Fruit fly (Drosophila melanogaster) whole organism, prepupa: ENCODE data around the gene Orp8.

Source experiments
- Blimp-1 ChIP-seq: fragments of 200-800 bp; sonication (Bioruptor generic); optimal IDR thresholded peaks from 3 replicates; lab custom pipeline; 2017; ENCODE audit warnings: missing biosample characterization, missing genetic modification characterization, mild to moderate bottlenecking, moderate library complexity, missing genetic modification reagents
- CG10631 ChIP-seq: fragments of 200-800 bp; sonication (Bioruptor generic); optimal IDR thresholded peaks from 2 replicates; lab custom pipeline; 2016; ENCODE audit warnings: missing biosample characterization, missing genetic modification characterization
- CG11762 ChIP-seq: fragments of 200-800 bp; sonication (Bioruptor generic); optimal IDR thresholded peaks from 3 replicates; lab custom pipeline; 2016; ENCODE audit warnings: missing biosample characterization, missing genetic modification characterization; ENCODE audit not compliant: insufficient read depth
- CG11902 ChIP-seq: fragments of 200-800 bp; sonication (Bioruptor generic); optimal IDR thresholded peaks from 3 replicates; lab custom pipeline; 2016; ENCODE audit warnings: missing biosample characterization, missing genetic modification characterization
- CG15336 ChIP-seq: fragments of 200-800 bp; sonication (Bioruptor generic); IDR thresholded peaks from 2 replicates; pipeline ENCODE4 v1.3.6; 2022; ENCODE audit warnings: missing biosample characterization, missing genetic modification characterization
- CG1621 ChIP-seq: fragments of 200-800 bp; sonication (Bioruptor generic); optimal IDR thresholded peaks from 3 replicates; lab custom pipeline; 2018; ENCODE audit warnings: missing biosample characterization, mild to moderate bottlenecking, missing genetic modification characterization
- CG16779 ChIP-seq: fragments of 200-800 bp; sonication (Bioruptor generic); optimal IDR thresholded peaks from 3 replicates; lab custom pipeline; 2017; ENCODE audit warnings: missing biosample characterization, mild to moderate bottlenecking, missing genetic modification characterization
- CG31627 ChIP-seq: fragments of 200-800 bp; sonication (Bioruptor generic); optimal IDR thresholded peaks from 3 replicates; lab custom pipeline; 2016; ENCODE audit warnings: missing biosample characterization, missing genetic modification characterization
- CG32006 ChIP-seq: fragments of 200-800 bp; sonication (Bioruptor generic); optimal IDR thresholded peaks from 3 replicates; lab custom pipeline; 2017; ENCODE audit warnings: missing biosample characterization, mild to moderate bottlenecking, missing genetic modification characterization
- CG3919 ChIP-seq: fragments of 200-800 bp; sonication (Bioruptor generic); optimal IDR thresholded peaks from 3 replicates; lab custom pipeline; 2016; ENCODE audit warnings: missing biosample characterization, missing genetic modification characterization
- CG4318 ChIP-seq: fragments of 200-800 bp; sonication (Bioruptor generic); optimal IDR thresholded peaks from 3 replicates; lab custom pipeline; 2017; ENCODE audit warnings: missing biosample characterization, mild to moderate bottlenecking, missing genetic modification characterization
- CG6163 ChIP-seq: fragments of 200-800 bp; sonication (Bioruptor generic); IDR thresholded peaks from 3 replicates; pipeline ENCODE4 v1.3.6; 2022; ENCODE audit warnings: missing biosample characterization, missing genetic modification characterization
- CG6792 ChIP-seq: fragments of 200-800 bp; sonication (Bioruptor generic); optimal IDR thresholded peaks from 3 replicates; lab custom pipeline; 2016; ENCODE audit warnings: missing biosample characterization, missing genetic modification characterization
- CG6808 ChIP-seq: fragments of 200-800 bp; sonication (Bioruptor generic); optimal IDR thresholded peaks from 3 replicates; lab custom pipeline; 2017; ENCODE audit warnings: missing biosample characterization, missing genetic modification characterization, mild to moderate bottlenecking, moderate library complexity, missing genetic modification reagents
- CG6854 ChIP-seq: fragments of 200-800 bp; sonication (Bioruptor generic); optimal IDR thresholded peaks from 2 replicates; lab custom pipeline; 2017; ENCODE audit warnings: missing biosample characterization, mild to moderate bottlenecking, missing genetic modification characterization
- CG7368 ChIP-seq: fragments of 200-800 bp; sonication (Bioruptor generic); optimal IDR thresholded peaks from 3 replicates; lab custom pipeline; 2016; ENCODE audit warnings: missing biosample characterization, missing genetic modification characterization
- CG8119 ChIP-seq: fragments of 200-800 bp; sonication (Bioruptor generic); IDR thresholded peaks from 3 replicates; pipeline ENCODE4 v1.3.6; 2022; ENCODE audit warnings: missing biosample characterization, missing genetic modification characterization
- CG8632 ChIP-seq: fragments of 200-800 bp; sonication (Bioruptor generic); optimal IDR thresholded peaks from 3 replicates; lab custom pipeline; 2016; ENCODE audit warnings: missing biosample characterization, missing genetic modification characterization
- CG9139 ChIP-seq: fragments of 200-800 bp; sonication (Bioruptor generic); optimal IDR thresholded peaks from 3 replicates; lab custom pipeline; 2017; ENCODE audit warnings: missing biosample characterization, mild to moderate bottlenecking, missing genetic modification characterization
- Eip93F ChIP-seq: fragments of 200-800 bp; sonication (Bioruptor generic); optimal IDR thresholded peaks from 2 replicates; lab custom pipeline; 2016; ENCODE audit warnings: missing biosample characterization, mild to moderate bottlenecking, missing genetic modification characterization
- Ets21C ChIP-seq: fragments of 200-800 bp; sonication (Bioruptor generic); optimal IDR thresholded peaks from 3 replicates; lab custom pipeline; 2016; ENCODE audit warnings: missing biosample characterization, missing genetic modification characterization
- Ets96B ChIP-seq: fragments of 200-800 bp; optimal IDR thresholded peaks from 2 replicates; lab custom pipeline; 2019; ENCODE audit warnings: missing biosample characterization, mild to moderate bottlenecking, missing genetic modification characterization, moderate library complexity
- Hr38 ChIP-seq: sonication (Bioruptor generic); optimal IDR thresholded peaks from 2 replicates; lab custom pipeline; 2016; ENCODE audit warnings: missing biosample characterization, missing genetic modification characterization
- Hr39 ChIP-seq: fragments of 200-800 bp; sonication (Bioruptor generic); optimal IDR thresholded peaks from 2 replicates; lab custom pipeline; 2016; ENCODE audit warnings: missing biosample characterization, missing genetic modification characterization
- Hr4 ChIP-seq: fragments of 200-800 bp; sonication (Bioruptor generic); optimal IDR thresholded peaks from 3 replicates; lab custom pipeline; 2016; ENCODE audit warnings: missing biosample characterization, missing genetic modification characterization
- Lpt ChIP-seq: fragments of 200-800 bp; sonication (Bioruptor generic); optimal IDR thresholded peaks from 3 replicates; lab custom pipeline; 2016; ENCODE audit warnings: missing biosample characterization, missing genetic modification characterization
- OdsH ChIP-seq: fragments of 200-800 bp; sonication (Bioruptor generic); optimal IDR thresholded peaks from 3 replicates; lab custom pipeline; 2016; ENCODE audit warnings: missing biosample characterization, missing genetic modification characterization
- Smox ChIP-seq: fragments of 200-800 bp; sonication (Bioruptor generic); optimal IDR thresholded peaks from 3 replicates; lab custom pipeline; 2016; ENCODE audit warnings: missing biosample characterization, missing genetic modification characterization
- Sox102F ChIP-seq: fragments of 200-800 bp; sonication (Bioruptor generic); optimal IDR thresholded peaks from 2 replicates; lab custom pipeline; 2016; ENCODE audit warnings: missing biosample characterization, mild to moderate bottlenecking, missing genetic modification characterization
- Sox14 ChIP-seq: fragments of 200-800 bp; sonication (Bioruptor generic); optimal IDR thresholded peaks from 3 replicates; lab custom pipeline; 2016; ENCODE audit warnings: missing biosample characterization, missing genetic modification characterization
- Sox15 ChIP-seq: fragments of 200-800 bp; sonication (Bioruptor generic); optimal IDR thresholded peaks from 3 replicates; lab custom pipeline; 2016; ENCODE audit warnings: missing biosample characterization, missing genetic modification characterization
- achi ChIP-seq: fragments of 200-800 bp; sonication (Bioruptor generic); optimal IDR thresholded peaks from 3 replicates; lab custom pipeline; 2016; ENCODE audit warnings: missing biosample characterization, missing genetic modification characterization
- cyc ChIP-seq: fragments of 200-800 bp; sonication (Bioruptor generic); optimal IDR thresholded peaks from 3 replicates; lab custom pipeline; 2016; ENCODE audit warnings: missing biosample characterization, missing genetic modification characterization
- dac ChIP-seq: fragments of 200-800 bp; sonication (Bioruptor generic); optimal IDR thresholded peaks from 2 replicates; lab custom pipeline; 2017; ENCODE audit warnings: missing biosample characterization, mild to moderate bottlenecking, missing genetic modification characterization
- dsx ChIP-seq: fragments of 200-800 bp; optimal IDR thresholded peaks from 3 replicates; lab custom pipeline; 2019; ENCODE audit warnings: missing biosample characterization, mild to moderate bottlenecking, missing genetic modification characterization, moderate library complexity; ENCODE audit not compliant: poor library complexity, severe bottlenecking
- eg ChIP-seq: fragments of 200-800 bp; sonication (Bioruptor generic); IDR thresholded peaks from 3 replicates; pipeline ENCODE4 v1.3.6; 2022; ENCODE audit warnings: missing biosample characterization, missing genetic modification characterization
- esn ChIP-seq: fragments of 200-800 bp; sonication (Bioruptor generic); optimal IDR thresholded peaks from 2 replicates; lab custom pipeline; 2016; ENCODE audit warnings: missing biosample characterization, mild to moderate bottlenecking, missing genetic modification characterization, moderate library complexity
- fd85E ChIP-seq: fragments of 200-800 bp; sonication (Bioruptor generic); optimal IDR thresholded peaks from 3 replicates; lab custom pipeline; 2016; ENCODE audit warnings: missing biosample characterization, missing genetic modification characterization
- fkh ChIP-seq: fragments of 200-800 bp; sonication (Bioruptor generic); optimal IDR thresholded peaks from 3 replicates; lab custom pipeline; 2017; ENCODE audit warnings: missing biosample characterization, mild to moderate bottlenecking, missing genetic modification characterization, moderate library complexity
- net ChIP-seq: fragments of 200-800 bp; sonication (Bioruptor generic); optimal IDR thresholded peaks from 3 replicates; lab custom pipeline; 2016; ENCODE audit warnings: missing biosample characterization, missing genetic modification characterization
- pdm3 ChIP-seq: fragments of 200-800 bp; sonication (Bioruptor generic); optimal IDR thresholded peaks from 3 replicates; lab custom pipeline; 2016; ENCODE audit warnings: missing biosample characterization, missing genetic modification characterization
- salr ChIP-seq, 2 experiments: fragments of 200-800 bp; sonication (Bioruptor generic); optimal IDR thresholded peaks; 3 replicates each; lab custom pipeline; 2016 to 2018; ENCODE audit warnings: missing biosample characterization in 2 of 2, missing genetic modification characterization in 2 of 2, mild to moderate bottlenecking in 1 of 2
- svp ChIP-seq: fragments of 200-800 bp; sonication (Bioruptor generic); peaks from one replicate; lab custom pipeline; 2016; ENCODE audit warnings: missing biosample characterization, missing genetic modification characterization
- topi ChIP-seq: fragments of 200-800 bp; sonication (Bioruptor generic); optimal IDR thresholded peaks from 3 replicates; lab custom pipeline; 2016; ENCODE audit warnings: missing biosample characterization, missing genetic modification characterization
- vri ChIP-seq: fragments of 200-800 bp; sonication (Bioruptor generic); optimal IDR thresholded peaks from 3 replicates; lab custom pipeline; 2016; ENCODE audit warnings: missing biosample characterization, mild to moderate bottlenecking, missing genetic modification characterization

Gene Orp8

DNA sequence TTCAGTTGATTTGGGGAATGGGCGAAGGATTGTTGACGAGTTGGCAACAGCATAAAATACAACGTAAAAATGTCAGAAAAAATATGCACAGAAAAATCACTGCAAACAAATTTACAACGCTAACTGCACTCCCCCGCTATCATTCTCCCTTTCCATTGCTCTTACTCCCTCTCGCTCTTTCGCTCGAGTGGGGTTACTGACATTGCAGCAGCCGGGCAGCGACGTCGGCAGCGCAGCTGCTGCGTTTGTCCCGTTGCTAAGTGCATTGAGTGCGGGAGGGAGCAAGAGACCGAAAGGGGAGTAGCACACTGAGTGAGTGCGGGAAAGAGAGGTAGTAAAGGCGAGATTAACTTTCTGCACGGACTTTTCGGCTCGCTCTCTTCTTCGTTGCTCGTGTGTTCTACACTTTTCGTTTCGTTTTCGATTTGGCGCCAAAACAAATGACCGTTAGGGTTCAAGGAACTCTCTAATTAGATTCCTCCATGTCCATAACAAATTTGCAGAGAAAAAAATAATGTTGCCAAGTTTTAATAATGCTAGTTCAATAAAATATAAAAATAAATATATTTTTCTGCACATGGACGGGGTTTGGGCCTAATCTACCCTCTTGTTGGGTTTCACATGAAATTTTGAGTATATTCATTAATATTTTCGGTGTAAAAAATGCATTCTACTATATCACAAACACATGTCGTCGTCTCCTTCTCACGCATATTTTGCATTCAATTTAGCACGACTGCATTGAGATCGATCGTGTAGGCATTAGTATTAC lies 24.8 kb upstream of the Orp8 start (continued):
- TF ChIP-seq Hr38 (GFP tag; lab: Kevin White, UChicago) (no peak), fkh (GFP tag; lab: Kevin White, UChicago) (no peak), CG10631 (GFP tag; lab: Kevin White, UChicago) (peak; percentile 73), Eip93F (GFP tag; lab: Kevin White, UChicago) (no peak), svp (GFP tag; lab: Kevin White, UChicago) (peak; percentile 91), CG8632 (GFP tag; lab: Kevin White, UChicago) (peak; percentile 49), dsx (GFP tag; lab: Kevin White, UChicago) (no peak), CG1621 (tag; lab: Kevin White, UChicago) (peak; percentile 5), CG9139 (GFP tag; lab: Kevin White, UChicago) (no peak)

DNA sequence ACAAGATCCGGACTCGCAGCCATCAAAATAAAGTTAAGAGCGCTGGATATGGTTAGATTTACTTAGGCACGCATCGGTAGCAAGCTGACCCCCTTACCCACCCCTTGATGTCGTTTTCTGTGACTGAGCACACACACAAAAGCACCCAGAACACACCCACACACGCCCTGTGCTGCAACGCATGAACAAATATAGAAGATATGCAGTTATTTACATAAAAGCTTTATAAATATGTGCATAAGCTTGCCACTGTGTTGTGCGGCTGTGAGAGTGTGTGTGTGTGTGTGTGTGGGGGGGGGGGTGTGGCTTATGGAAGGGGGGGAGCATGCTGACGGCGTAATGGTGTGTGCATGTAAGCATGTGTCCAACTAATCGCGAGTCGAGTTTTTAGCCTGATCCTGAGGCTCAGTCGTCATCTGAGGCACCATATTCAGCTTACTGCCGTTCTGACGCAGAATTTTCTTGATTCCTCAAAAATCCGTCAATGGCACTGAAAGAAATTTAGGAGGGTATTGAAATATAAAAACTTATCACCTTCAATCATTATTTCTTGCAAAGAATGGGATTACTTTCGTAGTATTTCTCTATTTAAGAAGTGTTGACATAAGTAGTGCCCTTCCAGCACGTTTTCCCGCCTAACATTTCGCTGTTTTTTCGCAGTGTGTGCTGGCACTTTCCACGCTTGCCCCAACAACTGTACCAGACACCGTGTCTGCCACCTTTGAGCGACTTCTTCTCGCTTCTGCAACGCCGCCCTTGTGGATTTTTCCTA lies 23.3 kb upstream of the Orp8 start:
- TF ChIP-seq CG4318 (GFP tag; lab: Kevin White, UChicago): peak; percentile 37
- peak; percentile 72 for TF ChIP-seq CG15336
- peak; percentile 48 for TF ChIP-seq Ets96B
- peak; percentile 57 for TF ChIP-seq net
- peak; percentile 57 for TF ChIP-seq CG6808 (GFP tag; lab: Kevin White, UChicago)
- TF ChIP-seq CG6163: peak; percentile 76
- peak; percentile 65 for TF ChIP-seq CG31627
- TF ChIP-seq CG6792 (GFP tag; lab: Kevin White, UChicago): peak; percentile 66
- peak; percentile 69 for TF ChIP-seq OdsH
- TF ChIP-seq Hr38 (GFP tag; lab: Kevin White, UChicago): no peak
- no peak for TF ChIP-seq fd85E (GFP tag; lab: Kevin White, UChicago)
- peak; percentile 27 for TF ChIP-seq Sox15 (GFP tag; lab: Kevin White, UChicago)
- TF ChIP-seq Sox14 (GFP tag; lab: Kevin White, UChicago): peak; percentile 68
- TF ChIP-seq salr (GFP tag; optimal IDR thresholded peaks at IDR 0.05; lab: Kevin White, UChicago): peak; percentile 22 to 69
- TF ChIP-seq dsx (GFP tag; lab: Kevin White, UChicago): peak; percentile 16
- TF ChIP-seq cyc: peak; percentile 65
- TF ChIP-seq Ets21C (GFP tag; lab: Kevin White, UChicago): peak; percentile 35
- TF ChIP-seq esn (GFP tag; lab: Kevin White, UChicago): peak; percentile 58
- no peak for TF ChIP-seq vri (GFP tag; lab: Kevin White, UChicago)
- peak; percentile 54 for TF ChIP-seq topi (GFP tag; lab: Kevin White, UChicago)
- TF ChIP-seq CG7368: peak; percentile 9
- peak; percentile 65 for TF ChIP-seq pdm3 (GFP tag; lab: Kevin White, UChicago)
- peak; percentile 79 for TF ChIP-seq fkh (GFP tag; lab: Kevin White, UChicago)
- no peak for TF ChIP-seq Eip93F (GFP tag; lab: Kevin White, UChicago)
- peak; percentile 58; the same call in 2 of the 3 replicates for TF ChIP-seq CG8119 (GFP tag; lab: Robert Waterston, UW)
- peak; percentile 57 for TF ChIP-seq Hr4 (GFP tag; lab: Kevin White, UChicago)
- peak; percentile 70 for TF ChIP-seq achi (GFP tag; lab: Kevin White, UChicago)
- TF ChIP-seq Hr39: peak; percentile 61
- peak; percentile 76 for TF ChIP-seq CG32006
- peak; percentile 38 for TF ChIP-seq Smox (GFP tag; lab: Kevin White, UChicago)
- TF ChIP-seq eg (GFP tag; lab: Robert Waterston, UW): peak; percentile 74
- peak; percentile 76 for TF ChIP-seq CG3919
- peak; percentile 64 for TF ChIP-seq CG10631 (GFP tag; lab: Kevin White, UChicago)
- TF ChIP-seq svp (GFP tag; lab: Kevin White, UChicago): peak; percentile 73
- peak; percentile 29 for TF ChIP-seq CG11902 (GFP tag; lab: Kevin White, UChicago)
- TF ChIP-seq dac (GFP tag; lab: Kevin White, UChicago): peak; percentile 2
- peak; percentile 52 for TF ChIP-seq Lpt (GFP tag; lab: Kevin White, UChicago)
- no peak for TF ChIP-seq CG6854 (GFP tag; lab: Kevin White, UChicago)
- peak; percentile 47 for TF ChIP-seq CG1621 (tag; lab: Kevin White, UChicago)
- no peak for TF ChIP-seq Blimp-1 (GFP tag; lab: Kevin White, UChicago)
- peak; percentile 45 for TF ChIP-seq CG11762 (GFP tag; lab: Kevin White, UChicago)
- peak; percentile 45 for TF ChIP-seq CG8632 (GFP tag; lab: Kevin White, UChicago)
- peak; percentile 60 for TF ChIP-seq CG16779
- peak; percentile 25 for TF ChIP-seq Sox102F
